Worm (Caenorhabditis elegans) whole organism, L1 larva: ENCODE data around the gene F58B4.3.

Source experiments
- F16B12.6 ChIP-seq: fragments of 150-350 bp; optimal IDR thresholded peaks from 2 replicates; lab custom pipeline; 2014; ENCODE audit warnings: missing biosample characterization, missing genetic modification characterization
- ceh-82 ChIP-seq, 3 experiments: fragments of 150-350 bp in 1 of 3; sonication (generic microtip) in 2 of 3; optimal IDR thresholded peaks; 2 replicates each; lab custom pipeline; 2014 to 2017; ENCODE audit warnings: missing biosample characterization in 3 of 3, missing genetic modification characterization in 3 of 3
- egl-27 ChIP-seq, 2 experiments: fragments of 150-350 bp in 1 of 2; sonication (generic microtip); optimal IDR thresholded peaks; 3 replicates each; lab custom pipeline; 2017 to 2018; ENCODE audit warnings: missing biosample characterization in 2 of 2, missing genetic modification characterization in 2 of 2, missing genetic modification reagents in 2 of 2
- lsy-2 ChIP-seq, 2 experiments: fragments of 150-350 bp; optimal IDR thresholded peaks; 2 replicates each; lab custom pipeline; 2014; ENCODE audit warnings: missing biosample characterization in 2 of 2, missing genetic modification characterization in 2 of 2
- nhr-47 ChIP-seq: sonication (generic microtip); optimal IDR thresholded peaks from 2 replicates; lab custom pipeline; 2016; ENCODE audit warnings: mild to moderate bottlenecking, missing genetic modification characterization, moderate library complexity, missing compliant biosample characterization
- pqm-1 ChIP-seq: sonication (generic microtip); optimal IDR thresholded peaks from 3 replicates; lab custom pipeline; 2017; ENCODE audit warnings: missing biosample characterization, missing genetic modification characterization

DNA sequence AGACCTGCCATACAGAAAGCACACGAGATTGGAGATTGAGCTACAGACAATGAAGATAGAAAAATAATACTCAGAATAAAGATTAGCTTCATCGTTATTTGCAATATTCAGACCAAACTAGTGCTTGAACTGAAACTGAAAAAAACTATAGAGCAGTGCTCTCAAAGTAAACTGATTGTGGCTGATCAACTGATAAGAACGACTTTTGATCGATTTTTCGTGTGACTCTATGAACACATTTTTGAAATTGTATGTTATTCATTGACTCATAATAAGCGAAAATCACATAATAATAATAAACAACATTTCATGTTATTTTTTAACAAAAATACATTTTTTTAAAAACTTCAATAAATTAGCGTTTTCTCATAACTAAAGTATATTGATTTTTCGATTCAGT, 28.5 kb upstream of the F58B4.3 start, which contains the start of gene spp-16:
- TF ChIP-seq egl-27 (tag; optimal IDR thresholded peaks at IDR 0.05; lab: Kevin White, UChicago) = no peak
- TF ChIP-seq F16B12.6 = no peak
- no peak for TF ChIP-seq lsy-2 (tag; optimal IDR thresholded peaks at IDR 0.05; lab: Kevin White, UChicago)
- TF ChIP-seq nhr-47 (tag; lab: Kevin White, UChicago) = no peak
- TF ChIP-seq ceh-82 (tag; optimal IDR thresholded peaks at IDR 0.05; lab: Kevin White, UChicago) = no peak
- TF ChIP-seq pqm-1 (tag; lab: Kevin White, UChicago) = no peak
